Fruit fly (Drosophila melanogaster): ENCODE data around the gene tant.

tant gene

DNA sequence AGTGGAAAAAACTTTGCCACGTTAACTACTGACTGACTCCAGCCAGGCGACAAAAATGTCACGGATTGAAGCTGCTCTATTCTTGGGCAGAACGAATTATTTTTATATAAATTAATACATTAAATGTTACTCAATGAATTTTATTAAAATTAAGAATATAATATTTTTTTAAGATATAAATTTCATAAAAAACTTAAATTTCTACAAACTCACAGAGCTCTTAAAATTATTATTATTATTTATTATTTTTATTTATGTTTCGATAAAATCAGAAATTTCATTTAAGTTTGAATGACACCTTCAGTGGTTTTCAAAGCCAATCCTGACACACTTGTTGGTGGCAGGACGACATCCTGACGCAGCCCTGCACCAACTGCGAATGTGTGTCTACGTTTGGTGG is 30.2 kb downstream of the tant start (continued):
- TF ChIP-seq Fer2 (tag; optimal IDR thresholded peaks at IDR 0.05) (no peak), CG17361 (GFP tag; IDR thresholded peaks at IDR 0.05) (peak; percentile 23; the same call in 1 of the 3 replicates), CG8281 (tag; optimal IDR thresholded peaks at IDR 0.05) (no peak), CG7928 (GFP tag; optimal IDR thresholded peaks at IDR 0.05) (no peak), CG10147 (GFP tag; optimal IDR thresholded peaks at IDR 0.05) (no peak), klu (GFP tag; IDR thresholded peaks at IDR 0.05) (no peak), CG12219 (GFP tag; optimal IDR thresholded peaks at IDR 0.05) (no peak), sqz (GFP tag; optimal IDR thresholded peaks at IDR 0.05) (peak; percentile 23), CG7357 (GFP tag; IDR thresholded peaks at IDR 0.05) (no peak), HmgD (GFP tag; optimal IDR thresholded peaks at IDR 0.05) (no peak), CG2199 (GFP tag; IDR thresholded peaks at IDR 0.05) (no peak), tio (GFP tag; optimal IDR thresholded peaks at IDR 0.05) (peak; percentile 4), sens (GFP tag) (peak; percentile 5), zen2 (GFP tag; IDR thresholded peaks at IDR 0.05; ENCODE audit: partially characterized antibody) (no peak), row (GFP tag; IDR thresholded peaks at IDR 0.05) (peak; percentile 25; the same call in 1 of the 3 replicates), fd64A (GFP tag; optimal IDR thresholded peaks at IDR 0.05) (no peak), Ets65A (GFP tag) (no peak), Xrp1 (GFP tag; IDR thresholded peaks at IDR 0.05) (0 out of 2 replicates have a peak, but pooled peaks have one; percentile 23), CG11085 (GFP tag; IDR thresholded peaks at IDR 0.05) (no peak), CG16863 (GFP tag; optimal IDR thresholded peaks at IDR 0.05) (no peak), org-1 (GFP tag; optimal IDR thresholded peaks at IDR 0.05) (no peak), CG13775 (GFP tag; optimal IDR thresholded peaks at IDR 0.05) (no peak)

DNA sequence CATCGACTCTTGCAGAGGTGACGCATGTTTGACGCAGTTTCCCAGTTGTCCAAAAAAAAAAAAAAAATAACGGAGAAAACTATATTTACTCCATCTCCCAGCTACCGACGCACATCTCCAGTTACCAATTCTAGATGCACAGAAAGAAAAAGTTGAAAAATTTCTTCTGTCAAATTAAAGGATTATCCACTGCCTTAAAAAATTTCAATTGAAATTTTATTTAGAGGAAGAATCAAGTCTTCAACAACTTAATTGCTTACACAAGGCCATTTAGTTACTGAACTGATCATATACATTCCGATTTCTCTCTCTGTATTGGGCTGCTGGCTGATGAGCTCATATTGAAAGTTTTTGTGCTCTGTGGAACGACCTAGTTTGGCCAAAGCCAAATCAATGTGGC is 31.1 kb downstream of the tant start:
- TF ChIP-seq Myb (GFP tag; optimal IDR thresholded peaks at IDR 0.05) (peak; percentile 11), CG9437 (GFP tag; optimal IDR thresholded peaks at IDR 0.05) (no peak), chinmo (GFP tag; IDR thresholded peaks at IDR 0.05; ENCODE audit: partially characterized antibody) (no peak), GATAe (GFP tag; conservative IDR thresholded peaks at IDR 0.05) (no peak), bbx (GFP tag; IDR thresholded peaks at IDR 0.05; ENCODE audit: partially characterized antibody) (no peak), Doc3 (GFP tag; IDR thresholded peaks at IDR 0.05; ENCODE audit: partially characterized antibody) (no peak), Tbp (GFP tag; optimal IDR thresholded peaks at IDR 0.05) (no peak), CG9932 (GFP tag; IDR thresholded peaks at IDR 0.05) (peak; percentile 51; the same call in 1 of the 2 replicates), CG9876 (GFP tag; optimal IDR thresholded peaks at IDR 0.05) (no peak), Med (GFP tag) (peak; percentile 72), CG17361 (GFP tag; IDR thresholded peaks at IDR 0.05) (0 out of 3 replicates have a peak, but pooled peaks have one; percentile 12), CG12659 (GFP tag; optimal IDR thresholded peaks at IDR 0.05) (peak; percentile 9), corto (GFP tag; optimal IDR thresholded peaks at IDR 0.05) (no peak), Chrac-16 (GFP tag; optimal IDR thresholded peaks at IDR 0.05) (peak; percentile 23), CG9727 (GFP tag; optimal IDR thresholded peaks at IDR 0.05) (peak; percentile 23), grn (GFP tag; optimal IDR thresholded peaks at IDR 0.05) (no peak), pb (GFP tag; optimal IDR thresholded peaks at IDR 0.05) (no peak), CG13624 (GFP tag; optimal IDR thresholded peaks at IDR 0.05) (peak; percentile 38), Pdp1 (GFP tag; optimal IDR thresholded peaks at IDR 0.05) (peak; percentile 31 to 39), tap (tag; optimal IDR thresholded peaks at IDR 0.05) (no peak), z (GFP tag; IDR thresholded peaks at IDR 0.05) (no peak), CG32767 (GFP tag; IDR thresholded peaks at IDR 0.05) (no peak), fd3F (GFP tag; optimal IDR thresholded peaks at IDR 0.05) (no peak), lola (GFP tag; optimal IDR thresholded peaks at IDR 0.05) (no peak), bab2 (GFP tag; optimal IDR thresholded peaks at IDR 0.05) (peak; percentile 24), CG2712 (tag; optimal IDR thresholded peaks at IDR 0.05) (peak; percentile 15), CG1529 (GFP tag; optimal IDR thresholded peaks at IDR 0.05) (no peak), az2 (GFP tag; optimal IDR thresholded peaks at IDR 0.05) (peak; percentile 37), Dbx (GFP tag; IDR thresholded peaks at IDR 0.05) (no peak), CG10147 (GFP tag; optimal IDR thresholded peaks at IDR 0.05) (no peak), HLH3B (GFP tag; IDR thresholded peaks at IDR 0.05) (no peak), ttk (GFP tag; IDR thresholded peaks at IDR 0.05) (no peak)

Measured in whole organism, embryonic.